Worm (Caenorhabditis elegans): ENCODE results near the gene fbxa-71.

- no peak for TF ChIP-seq scrt-1 (GFP tag; IDR thresholded peaks at IDR 0.05)
- TF ChIP-seq ceh-36 (tag; optimal IDR thresholded peaks at IDR 0.05) = no peak
- TF ChIP-seq pes-1 (GFP tag; IDR thresholded peaks at IDR 0.05) = no peak
- no peak for TF ChIP-seq ets-7 (tag; optimal IDR thresholded peaks at IDR 0.05)
- no peak for TF ChIP-seq B0310.2 (tag; optimal IDR thresholded peaks at IDR 0.05)
- no peak for TF ChIP-seq ama-1 (optimal IDR thresholded peaks at IDR 0.05)
- no peak for TF ChIP-seq aly-1 (tag; optimal IDR thresholded peaks at IDR 0.05)
- TF ChIP-seq hmbx-1 (tag; optimal IDR thresholded peaks at IDR 0.05) = no peak
- TF ChIP-seq hnd-1 (tag; optimal IDR thresholded peaks at IDR 0.05) = no peak
- TF ChIP-seq F13C5.2 (tag; optimal IDR thresholded peaks at IDR 0.05) = no peak
- no peak for TF ChIP-seq ceh-13 (GFP tag; optimal IDR thresholded peaks at IDR 0.05)
Observed at ce11 chrIII:2233399-2233798, 22.2 kb upstream of the fbxa-71 start.

Measured in whole organism, early embryonic.